Fruit fly (Drosophila melanogaster) whole organism, embryonic: ENCODE results near the gene AP-2mu.

Experiments used
- Asciz ChIP-seq: fragments of 200-800 bp; sonication (Bioruptor generic); optimal IDR thresholded peaks from 2 replicates; lab custom pipeline; 2017; ENCODE audit warnings: missing biosample characterization, mild to moderate bottlenecking, missing genetic modification characterization, missing genetic modification reagents
- CG13424 ChIP-seq: fragments of 200-800 bp; sonication (Bioruptor generic); optimal IDR thresholded peaks from 2 replicates; lab custom pipeline; 2019; ENCODE audit warnings: missing biosample characterization, mild to moderate bottlenecking, missing genetic modification characterization, moderate library complexity
- CG17361 ChIP-seq: fragments of 200-800 bp; sonication (Bioruptor generic); IDR thresholded peaks from 3 replicates; pipeline ENCODE4 v1.3.6; 2022; ENCODE audit warnings: missing biosample characterization, missing genetic modification characterization
- CG17802 ChIP-seq: fragments of 200-800 bp; sonication (Bioruptor generic); optimal IDR thresholded peaks from 2 replicates; lab custom pipeline; 2018; ENCODE audit warnings: missing biosample characterization, mild to moderate bottlenecking, missing genetic modification characterization, moderate library complexity
- CG31388 ChIP-seq: fragments of 200-800 bp; sonication (Bioruptor generic); optimal IDR thresholded peaks from 2 replicates; lab custom pipeline; 2016; ENCODE audit warnings: missing biosample characterization, missing genetic modification characterization
- CG4328 ChIP-seq: fragments of 200-800 bp; sonication (Bioruptor generic); optimal IDR thresholded peaks from 3 replicates; lab custom pipeline; 2017; ENCODE audit warnings: missing biosample characterization, missing genetic modification reagents, missing genetic modification characterization
- CG4730 ChIP-seq: fragments of 200-800 bp; sonication (Bioruptor generic); IDR thresholded peaks from 2 replicates; pipeline ENCODE4 v1.3.6; 2022; ENCODE audit warnings: missing biosample characterization, missing genetic modification characterization
- CG4820 ChIP-seq: fragments of 200-800 bp; sonication (Bioruptor generic); optimal IDR thresholded peaks from 3 replicates; lab custom pipeline; 2016; ENCODE audit warnings: missing biosample characterization, missing genetic modification characterization
- CG6272 ChIP-seq: fragments of 200-800 bp; sonication (Bioruptor generic); IDR thresholded peaks from 2 replicates; pipeline ENCODE4 v1.3.6; 2022; ENCODE audit warnings: missing biosample characterization, missing genetic modification characterization
- CG6683 ChIP-seq: fragments of 200-800 bp; sonication (Bioruptor generic); optimal IDR thresholded peaks from 2 replicates; lab custom pipeline; 2017; ENCODE audit warnings: missing biosample characterization, mild to moderate bottlenecking, missing genetic modification characterization, missing genetic modification reagents
- CG8388 ChIP-seq: fragments of 200-800 bp; sonication (Bioruptor generic); optimal IDR thresholded peaks from 2 replicates; lab custom pipeline; 2019; ENCODE audit warnings: missing biosample characterization, mild to moderate bottlenecking, missing genetic modification characterization, moderate library complexity
- Dbx ChIP-seq: fragments of 200-800 bp; sonication (Bioruptor generic); IDR thresholded peaks from 3 replicates; pipeline ENCODE4 v1.3.6; 2022; ENCODE audit warnings: missing biosample characterization, missing genetic modification characterization
- Dp ChIP-seq: fragments of 200-800 bp; sonication (Bioruptor generic); optimal IDR thresholded peaks from 2 replicates; lab custom pipeline; 2018; ENCODE audit warnings: missing biosample characterization, mild to moderate bottlenecking, missing genetic modification characterization, moderate library complexity
- Ets65A ChIP-seq: fragments of 200-800 bp; sonication (Bioruptor generic); peaks from one replicate; lab custom pipeline; 2016; ENCODE audit warnings: missing biosample characterization, missing genetic modification characterization
- HmgD ChIP-seq: fragments of 200-800 bp; sonication (Bioruptor generic); optimal IDR thresholded peaks from 3 replicates; lab custom pipeline; 2016; ENCODE audit warnings: missing biosample characterization, missing genetic modification characterization
- Hr78 ChIP-seq, 2 experiments: fragments of 200-800 bp in 1 of 2; fragments of >200 bp in 1 of 2; sonication (Bioruptor generic) in 1 of 2; optimal IDR thresholded peaks; 2 replicates each; lab custom pipeline; 2017 to 2019; ENCODE audit warnings: missing biosample characterization in 2 of 2, missing genetic modification characterization in 2 of 2, mild to moderate bottlenecking in 1 of 2, moderate library complexity in 1 of 2
- Kr ChIP-seq: fragments of 200-800 bp; sonication (Bioruptor generic); optimal IDR thresholded peaks from 2 replicates; lab custom pipeline; 2017; ENCODE audit warnings: missing biosample characterization, mild to moderate bottlenecking, missing genetic modification characterization
- Max ChIP-seq: fragments of 200-800 bp; sonication (Bioruptor generic); optimal IDR thresholded peaks from 2 replicates; lab custom pipeline; 2016; ENCODE audit warnings: missing biosample characterization, mild to moderate bottlenecking, missing genetic modification characterization
- Med ChIP-seq: fragments of 200-800 bp; sonication (Bioruptor generic); peaks from one replicate; lab custom pipeline; 2016; ENCODE audit warnings: missing biosample characterization, missing genetic modification characterization, mild to moderate bottlenecking, inconsistent platforms, moderate library complexity
- Pdp1 ChIP-seq, 2 experiments: fragments of 200-800 bp; sonication (Bioruptor generic); optimal IDR thresholded peaks; 3 replicates each; lab custom pipeline; 2016; ENCODE audit warnings: missing biosample characterization in 2 of 2, missing genetic modification characterization in 2 of 2, mild to moderate bottlenecking in 1 of 2, moderate library complexity in 1 of 2
- Side ChIP-seq: fragments of 200-800 bp; sonication (Bioruptor generic); optimal IDR thresholded peaks from 2 replicates; lab custom pipeline; 2016; ENCODE audit warnings: missing biosample characterization, missing genetic modification characterization
- Six4 ChIP-seq: fragments of 200-800 bp; sonication (Bioruptor generic); optimal IDR thresholded peaks from 2 replicates; lab custom pipeline; 2016; ENCODE audit warnings: missing biosample characterization, missing genetic modification characterization
- Spps ChIP-seq: fragments of 200-800 bp; sonication (Bioruptor generic); optimal IDR thresholded peaks from 2 replicates; lab custom pipeline; 2018; ENCODE audit warnings: missing biosample characterization, mild to moderate bottlenecking, missing genetic modification characterization
- ara ChIP-seq: fragments of 200-800 bp; sonication (Bioruptor generic); IDR thresholded peaks from 2 replicates; pipeline ENCODE4 v1.3.6; 2022; ENCODE audit warnings: missing biosample characterization, missing genetic modification characterization
- ato ChIP-seq: fragments of 200-800 bp; sonication (Bioruptor generic); IDR thresholded peaks from 2 replicates; pipeline ENCODE4 v1.3.6; 2022; ENCODE audit warnings: missing biosample characterization, missing genetic modification characterization; ENCODE audit not compliant: partially characterized antibody
- bsh ChIP-seq, 2 experiments: fragments of 200-800 bp; sonication (Bioruptor generic); optimal IDR thresholded peaks; 2 replicates each; lab custom pipeline; 2017 to 2018; ENCODE audit warnings: mild to moderate bottlenecking in 2 of 2, missing biosample characterization in 2 of 2, missing genetic modification characterization in 2 of 2, moderate library complexity in 1 of 2
- chif ChIP-seq, 2 experiments: fragments of 200-800 bp; sonication (Bioruptor generic); optimal IDR thresholded peaks; 3 replicates each; lab custom pipeline; 2016; ENCODE audit warnings: missing biosample characterization in 2 of 2, missing genetic modification characterization in 2 of 2
- ci ChIP-seq: fragments of 200-800 bp; sonication (Bioruptor generic); IDR thresholded peaks from 3 replicates; pipeline ENCODE4 v1.3.6; 2022; ENCODE audit warnings: missing biosample characterization, missing genetic modification characterization
- crol ChIP-seq: fragments of 200-800 bp; sonication (Bioruptor generic); IDR thresholded peaks from 2 replicates; pipeline ENCODE4 v1.3.6; 2022; ENCODE audit warnings: missing biosample characterization, missing genetic modification characterization
- dimm ChIP-seq: fragments of 200-800 bp; sonication (Bioruptor generic); IDR thresholded peaks from 2 replicates; pipeline ENCODE4 v1.3.6; 2022; ENCODE audit warnings: missing biosample characterization, missing genetic modification characterization
- exex ChIP-seq: fragments of 200-800 bp; sonication (Bioruptor generic); optimal IDR thresholded peaks from 4 replicates; lab custom pipeline; 2018; ENCODE audit warnings: missing biosample characterization, mild to moderate bottlenecking, missing genetic modification characterization, moderate library complexity
- her ChIP-seq: fragments of 200-800 bp; sonication (Bioruptor generic); optimal IDR thresholded peaks from 2 replicates; lab custom pipeline; 2016; ENCODE audit warnings: missing biosample characterization, missing genetic modification characterization
- inv ChIP-seq: fragments of 200-800 bp; sonication (Bioruptor generic); IDR thresholded peaks from 2 replicates; pipeline ENCODE4 v1.3.6; 2022; ENCODE audit warnings: missing biosample characterization, missing genetic modification characterization; ENCODE audit not compliant: partially characterized antibody
- lab ChIP-seq: fragments of 200-800 bp; sonication (Bioruptor generic); optimal IDR thresholded peaks from 3 replicates; lab custom pipeline; 2017; ENCODE audit warnings: missing biosample characterization, missing genetic modification characterization, mild to moderate bottlenecking, moderate library complexity, missing genetic modification reagents
- lilli ChIP-seq: fragments of 200-800 bp; sonication (Bioruptor generic); optimal IDR thresholded peaks from 3 replicates; lab custom pipeline; 2016; ENCODE audit warnings: missing biosample characterization, missing genetic modification characterization
- mirr ChIP-seq: fragments of 200-800 bp; sonication (Bioruptor generic); optimal IDR thresholded peaks from 3 replicates; lab custom pipeline; 2018; ENCODE audit warnings: missing biosample characterization, mild to moderate bottlenecking, missing genetic modification characterization
- org-1 ChIP-seq: fragments of 200-800 bp; sonication (Bioruptor generic); optimal IDR thresholded peaks from 2 replicates; lab custom pipeline; 2017; ENCODE audit warnings: missing biosample characterization, missing genetic modification characterization
- peb ChIP-seq: fragments of 200-800 bp; sonication (Bioruptor generic); IDR thresholded peaks from 2 replicates; pipeline ENCODE4 v1.3.6; 2022; ENCODE audit warnings: missing biosample characterization, missing genetic modification characterization
- pfk ChIP-seq: fragments of 200-800 bp; sonication (Bioruptor generic); optimal IDR thresholded peaks from 2 replicates; lab custom pipeline; 2018; ENCODE audit warnings: missing biosample characterization, mild to moderate bottlenecking, missing genetic modification characterization, moderate library complexity
- scrt ChIP-seq: fragments of 200-800 bp; sonication (Bioruptor generic); optimal IDR thresholded peaks from 2 replicates; lab custom pipeline; 2018; ENCODE audit warnings: missing biosample characterization, mild to moderate bottlenecking, missing genetic modification characterization, moderate library complexity
- sens ChIP-seq: fragments of 200-800 bp; sonication (Bioruptor generic); peaks from one replicate; lab custom pipeline; 2016; ENCODE audit warnings: missing biosample characterization, missing genetic modification characterization
- sr ChIP-seq: fragments of 200-800 bp; sonication (Bioruptor generic); IDR thresholded peaks from 3 replicates; pipeline ENCODE4 v1.3.6; 2022; ENCODE audit warnings: missing biosample characterization, missing genetic modification characterization
- stwl ChIP-seq: fragments of 200-800 bp; sonication (Bioruptor generic); optimal IDR thresholded peaks from 3 replicates; lab custom pipeline; 2018; ENCODE audit warnings: missing biosample characterization, mild to moderate bottlenecking, missing genetic modification characterization, moderate library complexity
- z ChIP-seq: fragments of 200-800 bp; sonication (Bioruptor generic); IDR thresholded peaks from 3 replicates; pipeline ENCODE4 v1.3.6; 2022; ENCODE audit warnings: missing biosample characterization, missing genetic modification characterization

Gene AP-2mu

DNA sequence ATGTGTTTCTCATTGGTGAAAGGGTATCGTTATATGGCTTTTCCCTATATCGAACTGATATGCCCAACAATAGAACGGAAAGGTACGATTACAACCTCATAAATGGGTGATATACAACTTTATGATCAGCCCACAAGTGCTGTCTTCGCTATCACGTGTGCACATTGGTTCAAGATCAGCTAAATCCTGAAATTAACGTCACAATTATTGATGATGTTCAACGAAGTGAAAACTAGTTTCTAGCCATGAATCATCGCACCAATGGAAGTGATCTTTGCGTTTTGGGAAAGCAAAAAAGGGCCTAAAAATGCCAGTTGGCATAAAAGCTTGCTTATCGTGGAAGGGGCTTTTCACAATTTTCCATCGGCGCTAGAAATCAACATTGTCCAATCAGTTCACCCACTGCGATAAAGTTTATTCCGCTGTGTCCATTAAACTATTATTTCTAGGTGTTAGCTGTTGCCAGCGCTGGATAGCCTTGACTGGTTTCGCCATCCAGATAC is 2.4 kb downstream of the AP-2mu start, which contains the start of gene CG7054 (continued):
- TF ChIP-seq exex (peak; percentile 84), lab (GFP tag; lab: Kevin White, UChicago) (peak; percentile 50), crol (GFP tag; lab: Robert Waterston, UW) (no peak), Dp (peak; percentile 15), mirr (peak; percentile 76), Dbx (GFP tag; lab: Robert Waterston, UW) (0 out of 3 replicates have a peak, but pooled peaks have one; percentile 23), CG17361 (peak; percentile 35; the same call in 2 of the 3 replicates)

DNA sequence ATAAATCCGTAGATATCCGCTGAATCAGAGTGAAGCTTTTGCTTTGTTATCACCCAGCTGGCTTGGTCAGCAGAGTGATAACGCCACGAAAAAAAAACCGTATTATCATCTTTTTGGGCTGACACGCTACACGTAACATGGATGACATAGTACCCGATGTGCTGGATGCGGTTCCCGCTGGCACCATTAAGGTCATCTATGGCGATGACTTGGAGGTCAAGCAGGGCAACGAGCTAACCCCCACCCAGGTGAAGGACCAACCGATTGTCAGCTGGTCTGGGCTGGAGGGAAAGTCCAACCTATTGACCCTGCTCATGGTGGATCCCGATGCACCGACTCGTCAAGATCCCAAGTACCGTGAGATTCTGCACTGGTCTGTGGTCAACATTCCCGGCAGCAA is 2.9 kb downstream of the AP-2mu start:
- TF ChIP-seq CG6683 (GFP tag; lab: Kevin White, UChicago) = no peak
- peak in 1 of 2 experiments; percentile 34 for TF ChIP-seq Pdp1 (GFP tag; optimal IDR thresholded peaks at IDR 0.05; lab: Kevin White, UChicago)
- peak in 1 of 2 experiments; percentile 2 for TF ChIP-seq Hr78 (GFP tag; optimal IDR thresholded peaks at IDR 0.05; lab: Kevin White, UChicago)
- TF ChIP-seq stwl (tag; lab: Kevin White, UChicago) = no peak
- no peak for TF ChIP-seq pfk (GFP tag; lab: Kevin White, UChicago)
- TF ChIP-seq sr (GFP tag; lab: Robert Waterston, UW) = 0 out of 3 replicates have a peak, but pooled peaks have one; percentile 19
- TF ChIP-seq, all 482 proteins: peak for 3

DNA sequence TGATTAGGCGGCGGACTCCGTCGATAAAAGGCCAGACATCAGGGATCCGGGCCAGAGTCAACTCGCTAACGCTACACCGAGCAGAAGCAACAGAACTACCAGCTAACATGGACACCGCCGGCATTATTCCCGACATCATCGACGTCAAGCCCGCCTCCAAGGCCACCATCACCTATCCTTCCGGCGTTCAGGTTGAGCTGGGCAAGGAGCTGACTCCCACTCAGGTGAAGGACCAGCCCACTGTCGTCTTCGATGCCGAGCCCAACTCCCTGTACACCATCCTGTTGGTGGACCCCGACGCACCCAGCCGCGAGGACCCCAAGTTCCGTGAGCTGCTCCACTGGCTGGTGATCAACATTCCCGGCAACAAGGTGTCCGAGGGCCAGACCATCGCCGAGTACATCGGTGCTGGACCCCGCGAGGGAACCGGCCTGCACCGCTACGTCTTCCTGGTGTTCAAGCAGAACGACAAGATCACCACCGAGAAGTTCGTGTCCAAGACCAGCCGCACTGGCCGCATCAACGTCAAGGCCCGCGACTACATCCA is 3.8 kb downstream of the AP-2mu start, which contains the start of gene Pebp1:
Gene Pebp1, plus strand, starts transcription at position 51 of the 547 bp plus-strand sequence.
- no peak for TF ChIP-seq bsh (GFP tag; optimal IDR thresholded peaks at IDR 0.05; lab: Kevin White, UChicago)
- peak; percentile 10 for TF ChIP-seq lilli (GFP tag; lab: Kevin White, UChicago)
- TF ChIP-seq Med (GFP tag; lab: Kevin White, UChicago) = peak; percentile 74
- TF ChIP-seq Kr (GFP tag; lab: Kevin White, UChicago) = no peak
- TF ChIP-seq CG4328 (GFP tag; lab: Kevin White, UChicago) = no peak
- TF ChIP-seq ato (GFP tag; lab: Robert Waterston, UW) = 0 out of 2 replicates have a peak, but pooled peaks have one; percentile 8
- TF ChIP-seq ci (GFP tag; lab: Robert Waterston, UW) = 0 out of 3 replicates have a peak, but pooled peaks have one; percentile 19
- TF ChIP-seq CG8388 (GFP tag; lab: Kevin White, UChicago) = no peak
- TF ChIP-seq CG13424 (tag; lab: Kevin White, UChicago) = no peak
- no peak for TF ChIP-seq z (GFP tag; lab: Robert Waterston, UW)
- TF ChIP-seq CG4730 (GFP tag; lab: Robert Waterston, UW) = no peak
- TF ChIP-seq sens (GFP tag; lab: Kevin White, UChicago) = no peak
- TF ChIP-seq Ets65A (GFP tag; lab: Kevin White, UChicago) = peak; percentile 76
- no peak for TF ChIP-seq peb
- no peak for TF ChIP-seq dimm
- TF ChIP-seq CG17802 (tag; lab: Kevin White, UChicago) = no peak
- no peak for TF ChIP-seq HmgD

DNA sequence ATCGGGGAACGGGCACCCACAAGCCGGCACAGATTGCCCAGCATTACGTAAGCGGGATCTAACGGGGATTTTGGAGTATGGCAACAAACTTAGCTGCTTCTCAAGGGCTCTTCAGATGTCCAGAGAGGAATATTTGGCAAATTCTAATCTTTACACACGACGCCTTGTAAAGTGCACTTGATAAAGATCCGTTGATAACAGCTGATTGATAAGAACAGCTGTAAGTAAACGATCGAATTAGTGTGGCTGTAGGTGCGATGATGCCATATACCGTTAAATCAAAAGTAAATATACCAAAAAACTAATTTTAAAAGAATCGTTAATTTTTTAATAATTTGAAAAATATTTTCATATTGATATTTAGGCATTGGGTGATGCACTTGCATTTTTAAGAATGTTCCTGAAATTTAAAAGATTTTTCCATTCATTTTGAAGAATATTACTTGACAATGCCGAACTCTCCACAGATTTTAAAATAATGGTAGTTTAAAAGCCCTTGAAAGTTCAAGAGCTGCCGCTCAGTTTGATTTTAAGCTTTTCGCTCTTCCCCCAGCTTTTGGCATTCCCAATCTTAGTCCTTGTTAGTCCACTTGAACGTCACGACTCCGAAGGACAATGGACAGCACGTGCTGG is 5.8 kb downstream of the AP-2mu start, which contains the start of the genes CG5377 and Nrx-1:
Gene CG5377, minus strand, starts transcription at position 219 of the 633 bp plus-strand sequence.
Gene Nrx-1, plus strand, starts transcription at position 574 of the 633 bp plus-strand sequence.
- no peak for TF ChIP-seq CG6272 (GFP tag; lab: Robert Waterston, UW)
- no peak for TF ChIP-seq Spps
- TF ChIP-seq her (GFP tag; lab: Kevin White, UChicago) = no peak
- no peak for TF ChIP-seq CG31388 (GFP tag; lab: Kevin White, UChicago)
- no peak for TF ChIP-seq Max (GFP tag; lab: Kevin White, UChicago)
- no peak for TF ChIP-seq scrt (GFP tag; lab: Kevin White, UChicago)
- TF ChIP-seq org-1 (GFP tag; lab: Kevin White, UChicago) = no peak
- no peak for TF ChIP-seq CG4820
- no peak for TF ChIP-seq Six4 (GFP tag; lab: Kevin White, UChicago)
- TF ChIP-seq dimm = no peak
- no peak for TF ChIP-seq chif (GFP tag; optimal IDR thresholded peaks at IDR 0.05; lab: Kevin White, UChicago)
- no peak for TF ChIP-seq ara (GFP tag; lab: Robert Waterston, UW)
- no peak for TF ChIP-seq Side
- peak; percentile 60 for TF ChIP-seq Dp
- TF ChIP-seq inv (GFP tag; lab: Robert Waterston, UW) = no peak
- TF ChIP-seq Asciz (GFP tag; lab: Kevin White, UChicago) = no peak
